Fruit fly (Drosophila melanogaster) whole organism, pupa: ENCODE data around the gene CG7943.
A peak's percentile ranks its signal among the peaks of the same experiment; 100 is the strongest.

ENCODE experiments used
- CG13204 ChIP-seq: fragments of 200-800 bp; sonication (Bioruptor generic); optimal IDR thresholded peaks from 2 replicates; lab custom pipeline; 2018; ENCODE audit warnings: missing biosample characterization, mild to moderate bottlenecking, missing genetic modification characterization, moderate library complexity
- CG32121 ChIP-seq: fragments of 200-800 bp; sonication (Bioruptor generic); IDR thresholded peaks from 2 replicates; pipeline ENCODE4 v1.3.6; 2022; ENCODE audit warnings: missing biosample characterization, missing genetic modification characterization
- CG8159 ChIP-seq: fragments of 200-800 bp; sonication (Bioruptor generic); optimal IDR thresholded peaks from 3 replicates; lab custom pipeline; 2018; ENCODE audit warnings: missing biosample characterization, mild to moderate bottlenecking, missing genetic modification characterization, moderate library complexity
- CG8301 ChIP-seq: fragments of 200-800 bp; sonication (Bioruptor generic); optimal IDR thresholded peaks from 2 replicates; lab custom pipeline; 2018; ENCODE audit warnings: missing biosample characterization, mild to moderate bottlenecking, missing genetic modification characterization
- Pif1B ChIP-seq: fragments of 200-800 bp; sonication (Bioruptor generic); optimal IDR thresholded peaks from 3 replicates; lab custom pipeline; 2016; ENCODE audit warnings: missing biosample characterization, missing genetic modification characterization
- Snoo ChIP-seq: fragments of 200-800 bp; sonication (Bioruptor generic); optimal IDR thresholded peaks from 3 replicates; lab custom pipeline; 2017; ENCODE audit warnings: missing biosample characterization, mild to moderate bottlenecking, missing genetic modification characterization, inconsistent platforms
- fd96Ca ChIP-seq: fragments of 200-800 bp; sonication (Bioruptor generic); IDR thresholded peaks from 3 replicates; pipeline ENCODE4 v1.3.6; 2022; ENCODE audit warnings: missing biosample characterization, missing genetic modification characterization
- rn ChIP-seq: fragments of 200-800 bp; sonication (Bioruptor generic); IDR thresholded peaks from 2 replicates; pipeline ENCODE4 v1.3.6; 2022; ENCODE audit warnings: missing biosample characterization, missing genetic modification characterization

dm6 chr3R:30058057-30058868 is 12.0 kb downstream of the CG7943 start, which contains the start of gene sima:
- TF ChIP-seq CG8301 (tag; lab: Kevin White, UChicago) (no peak), CG32121 (GFP tag; lab: Robert Waterston, UW) (no peak), Pif1B (GFP tag; lab: Kevin White, UChicago) (no peak), CG8159 (peak; percentile 23), fd96Ca (GFP tag; lab: Robert Waterston, UW) (no peak), CG13204 (no peak), rn (no peak), Snoo (peak; percentile 19)
